Worm (Caenorhabditis elegans): Measurements from ENCODE around the gene F35D2.1.

F35D2.1 gene

DNA sequence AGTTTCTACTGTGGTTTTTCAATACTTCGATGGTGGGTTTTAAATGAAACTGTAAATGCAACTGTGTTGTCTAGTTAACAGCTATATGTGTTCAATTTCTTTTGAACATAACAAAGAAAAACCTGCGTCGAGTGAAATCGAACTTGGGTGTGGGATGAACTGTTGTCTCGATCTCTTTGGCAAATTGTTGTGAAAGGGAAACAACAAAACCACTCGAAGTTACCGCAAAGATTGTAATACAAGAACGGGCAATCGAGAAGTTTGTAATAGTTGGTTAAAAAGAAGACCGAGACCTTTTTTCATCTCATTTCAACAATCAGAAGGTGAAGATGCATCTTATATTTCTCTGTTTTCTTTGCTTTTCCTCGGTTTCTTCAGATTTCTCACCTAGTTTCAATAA lies 32.2 kb downstream of the F35D2.1 start, which contains the start of gene lips-17:
lips-17 (plus strand) TSS at position 301 of the 400 bp plus-strand sequence.
- no peak for TF ChIP-seq fos-1 (tag; optimal IDR thresholded peaks at IDR 0.05)
- TF ChIP-seq blmp-1 (tag; optimal IDR thresholded peaks at IDR 0.05; ENCODE audit: insufficient read depth): no peak
- no peak for TF ChIP-seq nhr-129 (tag; optimal IDR thresholded peaks at IDR 0.05)
- no peak for TF ChIP-seq mbf-1 (tag; optimal IDR thresholded peaks at IDR 0.05)
- no peak for TF ChIP-seq sem-4 (tag; optimal IDR thresholded peaks at IDR 0.05)
- no peak for TF ChIP-seq C34F6.9 (tag; optimal IDR thresholded peaks at IDR 0.05)
- no peak for TF ChIP-seq peb-1 (tag; optimal IDR thresholded peaks at IDR 0.05)
- TF ChIP-seq ZK546.5 (tag; optimal IDR thresholded peaks at IDR 0.05): no peak
- TF ChIP-seq aly-2 (tag; optimal IDR thresholded peaks at IDR 0.05): no peak

DNA sequence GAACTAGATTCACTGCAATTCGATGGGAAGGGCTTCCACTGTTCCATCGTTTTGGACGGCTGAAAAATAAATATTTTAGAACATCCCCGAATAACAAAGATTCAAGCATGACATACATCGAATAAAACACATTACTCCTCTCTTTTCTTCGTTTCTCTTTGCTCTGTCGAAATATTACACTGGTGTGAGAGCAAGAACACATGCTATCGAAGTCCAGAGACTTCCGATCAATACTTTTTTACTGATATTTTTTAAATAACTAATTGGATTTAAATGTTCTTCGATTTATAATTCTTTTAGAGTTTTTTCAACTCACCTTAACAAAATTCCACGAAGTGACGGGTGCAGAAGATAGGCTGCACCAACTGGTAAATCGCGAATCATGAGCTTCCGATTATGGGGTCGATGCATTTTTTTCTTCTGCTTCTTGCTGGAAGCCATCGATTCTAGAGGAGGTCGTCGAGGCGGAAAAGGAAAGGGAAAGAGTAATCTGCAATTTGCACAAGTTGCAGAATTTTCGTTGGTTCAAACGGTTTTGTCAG lies 37.6 kb downstream of the F35D2.1 start, which contains the start of the genes oig-4 and R07G3.7:
oig-4 (plus strand) TSS at position 301 of the 542 bp plus-strand sequence.
R07G3.7 (minus strand) TSS at position 492 of the 542 bp plus-strand sequence.
- TF ChIP-seq nhr-10 (tag; optimal IDR thresholded peaks at IDR 0.05) (no peak), Y55F3AM.14 (GFP tag; optimal IDR thresholded peaks at IDR 0.05) (no peak), nhr-237 (tag; optimal IDR thresholded peaks at IDR 0.05) (no peak), sem-4 (tag; optimal IDR thresholded peaks at IDR 0.05) (no peak), lin-39 (tag; optimal IDR thresholded peaks at IDR 0.05) (no peak), F13H6.1 (tag; optimal IDR thresholded peaks at IDR 0.05) (no peak), peb-1 (tag; optimal IDR thresholded peaks at IDR 0.05) (no peak), mbf-1 (tag; optimal IDR thresholded peaks at IDR 0.05) (no peak), egl-27 (tag; optimal IDR thresholded peaks at IDR 0.05) (no peak), nhr-12 (tag; optimal IDR thresholded peaks at IDR 0.05) (no peak), lin-11 (tag; optimal IDR thresholded peaks at IDR 0.05) (no peak), snpc-4 (tag; optimal IDR thresholded peaks at IDR 0.05) (no peak), ceh-16 (tag; optimal IDR thresholded peaks at IDR 0.05) (no peak), mab-5 (tag; optimal IDR thresholded peaks at IDR 0.05) (no peak)

DNA sequence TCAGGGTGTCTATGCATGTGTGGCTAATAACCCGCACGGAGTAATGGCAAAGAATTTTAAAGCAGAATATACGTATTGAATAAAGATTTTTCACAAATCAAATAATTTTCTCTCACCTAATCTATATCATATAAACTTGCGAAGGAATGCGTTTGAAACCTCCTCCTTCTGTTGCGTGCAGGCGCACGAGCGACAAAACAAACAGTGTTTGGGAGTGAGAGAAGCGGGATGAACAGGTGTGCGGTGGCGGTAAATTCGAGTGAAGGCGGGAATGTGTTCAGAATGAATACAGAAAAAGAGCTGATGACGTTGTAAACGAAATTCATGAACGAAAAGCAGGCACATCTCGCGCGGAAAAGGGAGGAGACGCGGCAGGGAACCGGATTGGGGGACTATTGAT lies 38.6 kb downstream of the F35D2.1 start:
- TF ChIP-seq gmeb-1 (tag; optimal IDR thresholded peaks at IDR 0.05) (no peak), egl-27 (tag; optimal IDR thresholded peaks at IDR 0.05) (no peak), nhr-12 (tag; optimal IDR thresholded peaks at IDR 0.05) (no peak), ztf-4 (tag; optimal IDR thresholded peaks at IDR 0.05) (no peak), ZK546.5 (tag; optimal IDR thresholded peaks at IDR 0.05) (no peak), ama-1 (optimal IDR thresholded peaks at IDR 0.05) (no peak), ceh-16 (tag; optimal IDR thresholded peaks at IDR 0.05) (no peak)

DNA sequence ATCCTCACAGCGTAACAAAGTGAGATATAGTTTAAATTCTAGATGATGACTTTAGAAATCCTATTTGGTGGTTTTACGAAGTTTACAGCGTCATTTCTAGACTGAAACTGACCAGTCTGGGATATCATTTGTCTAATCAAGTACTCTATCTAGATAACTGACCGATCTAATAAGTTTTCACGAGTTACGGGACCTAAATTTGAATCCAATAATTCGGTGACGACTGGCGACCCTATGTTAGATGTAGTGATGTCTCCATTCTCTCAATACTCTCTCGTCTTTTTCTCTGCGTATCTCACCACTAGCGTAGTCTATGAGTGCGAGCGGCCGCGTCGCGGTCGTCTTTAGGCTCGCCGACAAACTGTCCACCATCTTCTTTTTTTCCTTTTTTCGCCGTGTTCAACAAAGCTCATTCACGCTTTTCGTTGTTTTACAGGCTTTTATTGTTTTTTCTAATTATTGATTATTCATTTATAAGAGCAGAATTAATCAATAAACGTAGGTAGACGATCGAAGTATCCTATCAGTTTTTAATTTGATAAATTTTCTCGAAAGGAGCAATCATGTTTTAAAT lies 39.7 kb downstream of the F35D2.1 start:
- TF ChIP-seq nhr-129 (tag; optimal IDR thresholded peaks at IDR 0.05): peak; percentile 28
- peak in 1 of 2 experiments; percentile 44 for TF ChIP-seq lsy-2 (tag; optimal IDR thresholded peaks at IDR 0.05)
- no peak for TF ChIP-seq sem-4 (tag; optimal IDR thresholded peaks at IDR 0.05)
- peak; percentile 75 for TF ChIP-seq ama-1 (optimal IDR thresholded peaks at IDR 0.05)
- TF ChIP-seq F13H6.1 (tag; optimal IDR thresholded peaks at IDR 0.05): peak; percentile 24
- peak; percentile 57 for TF ChIP-seq C34F6.9 (tag; optimal IDR thresholded peaks at IDR 0.05)
- TF ChIP-seq ztf-4 (tag; optimal IDR thresholded peaks at IDR 0.05): no peak

ce11 chrII:7616141-7616540 lies 40.4 kb downstream of the F35D2.1 start, which contains the start of gene cdc-42:
TSS of gene cdc-42 (plus strand) at chrII:7616452.
- no peak for TF ChIP-seq blmp-1 (tag; optimal IDR thresholded peaks at IDR 0.05; ENCODE audit: insufficient read depth)
- no peak for TF ChIP-seq peb-1 (tag; optimal IDR thresholded peaks at IDR 0.05)
- no peak for TF ChIP-seq nhr-237 (tag; optimal IDR thresholded peaks at IDR 0.05)
- no peak for TF ChIP-seq sma-3 (GFP tag; optimal IDR thresholded peaks at IDR 0.05)
- TF ChIP-seq ZK546.5 (tag; optimal IDR thresholded peaks at IDR 0.05): no peak
- TF ChIP-seq ztf-1 (GFP tag; conservative IDR thresholded peaks at IDR 0.05): no peak
- no peak for TF ChIP-seq sma-9 (GFP tag; optimal IDR thresholded peaks at IDR 0.05)
- TF ChIP-seq sma-9 (tag; optimal IDR thresholded peaks at IDR 0.05): no peak
- TF ChIP-seq lin-13 (GFP tag; optimal IDR thresholded peaks at IDR 0.05): no peak
- TF ChIP-seq fos-1 (tag; optimal IDR thresholded peaks at IDR 0.05): no peak
- no peak for TF ChIP-seq unc-55 (GFP tag; optimal IDR thresholded peaks at IDR 0.05)
- no peak for TF ChIP-seq snpc-4 (tag; optimal IDR thresholded peaks at IDR 0.05)
- no peak for TF ChIP-seq mbf-1 (tag; optimal IDR thresholded peaks at IDR 0.05)
- no peak for TF ChIP-seq nhr-12 (tag; optimal IDR thresholded peaks at IDR 0.05)
- no peak for TF ChIP-seq ztf-4 (tag; optimal IDR thresholded peaks at IDR 0.05)
- no peak for TF ChIP-seq sem-4 (tag; optimal IDR thresholded peaks at IDR 0.05)
- no peak for TF ChIP-seq skn-1 (tag; optimal IDR thresholded peaks at IDR 0.05)
- no peak for TF ChIP-seq R02D3.7 (tag; optimal IDR thresholded peaks at IDR 0.05)
- TF ChIP-seq nhr-129 (tag; optimal IDR thresholded peaks at IDR 0.05): no peak

All from whole organism, L2 larva.